Fruit fly (Drosophila melanogaster) ovary, adult (tissue): ENCODE results near the gene CG32198.

Source experiments
- CG17801 ChIP-seq: fragments of 200-800 bp; optimal IDR thresholded peaks from 2 replicates; lab custom pipeline; 2019; ENCODE audit warnings: missing biosample characterization, mild to moderate bottlenecking, missing genetic modification characterization, moderate library complexity; ENCODE audit not compliant: partially characterized antibody

Gene CG32198

DNA sequence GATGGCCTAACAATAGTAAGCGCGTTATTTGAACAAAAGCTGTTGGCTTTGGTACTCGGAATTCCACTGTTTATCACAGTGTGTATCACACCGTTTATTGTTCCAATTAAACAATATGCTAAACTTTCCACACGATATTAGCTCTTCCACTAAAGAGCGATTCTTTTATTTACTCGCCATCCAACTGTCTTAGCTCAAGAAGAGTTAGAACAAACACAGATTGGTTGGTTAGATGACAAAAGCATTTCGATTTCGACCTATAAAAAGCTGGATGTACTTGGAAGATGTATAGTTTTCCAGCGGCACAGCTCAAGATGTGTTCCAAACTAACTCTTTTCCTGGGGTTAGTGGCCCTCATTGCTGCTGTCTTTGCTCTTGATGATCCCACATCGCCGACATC, at the start of gene CG32198:
Gene CG32198 (plus strand): TSS at position 301 of the 400 bp plus-strand sequence.
- TF ChIP-seq CG17801 (GFP tag; lab: Kevin White, UChicago): no peak

DNA sequence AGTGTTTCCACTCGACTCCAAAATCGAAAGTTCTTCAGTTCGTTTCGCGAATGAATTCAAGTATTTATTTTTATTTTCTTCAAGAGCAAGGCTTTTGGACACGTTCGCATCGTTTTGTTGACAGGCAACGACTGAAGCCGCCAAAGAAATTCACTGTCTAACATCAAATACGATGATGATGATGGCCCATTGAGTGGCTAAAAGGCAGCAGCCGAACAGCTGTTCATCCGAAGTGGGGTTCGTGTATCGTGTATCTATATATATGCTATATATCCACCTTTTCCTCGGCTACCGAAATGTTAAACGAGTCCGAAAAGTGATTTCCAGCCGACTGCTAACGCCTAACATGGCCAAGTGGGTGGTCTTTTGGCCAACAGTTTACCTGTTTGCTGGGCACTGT, 24.4 kb upstream of the CG32198 start, which contains the start of gene AstC-R2:
Gene AstC-R2 (minus strand): TSS at position 133 of the 400 bp plus-strand sequence.
- TF ChIP-seq CG17801 (GFP tag; lab: Kevin White, UChicago): no peak

DNA sequence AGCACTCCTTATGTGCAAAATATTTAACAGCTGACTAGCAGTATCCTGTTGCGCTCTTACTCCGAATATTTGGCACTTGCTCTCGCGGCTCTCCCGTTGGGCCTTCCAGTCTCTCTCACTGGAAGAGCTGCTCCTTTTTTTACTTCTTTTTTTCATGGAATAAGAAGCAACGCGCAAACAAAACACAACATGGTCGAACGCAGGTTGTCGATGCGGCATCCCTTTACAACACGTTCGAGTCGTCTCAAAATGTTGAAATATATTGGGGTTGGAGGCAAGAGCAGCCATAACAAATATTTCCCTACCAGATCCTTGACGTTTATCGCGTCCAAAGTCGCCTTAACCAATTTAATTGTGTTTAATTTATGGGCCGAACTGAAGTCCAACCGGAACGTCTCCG, 13.1 kb downstream of the CG32198 start:
- no peak for TF ChIP-seq CG17801 (GFP tag; lab: Kevin White, UChicago)

DNA sequence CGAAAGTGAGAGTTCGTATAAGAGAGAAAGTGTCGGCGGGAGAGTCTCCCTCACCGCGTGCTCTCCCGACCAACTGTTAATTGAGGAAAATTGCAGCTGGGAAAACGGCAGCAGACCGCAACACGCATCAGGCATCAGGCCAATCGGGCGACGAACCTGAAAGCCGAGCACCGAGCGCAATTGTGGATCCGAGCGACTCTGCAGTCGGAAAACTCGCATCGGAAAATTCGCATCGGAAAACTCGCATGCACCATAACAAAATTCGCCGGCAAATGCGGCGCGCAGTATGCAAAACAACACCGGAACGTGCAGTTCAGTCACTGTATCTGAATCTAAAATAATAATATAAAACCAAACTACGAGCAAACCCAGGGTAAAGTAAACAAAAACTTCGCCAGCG, 33.2 kb downstream of the CG32198 start, which contains the start of gene AstC-R1:
Gene AstC-R1 (plus strand): TSS at position 301 of the 400 bp plus-strand sequence.
- TF ChIP-seq CG17801 (GFP tag; lab: Kevin White, UChicago): no peak
